Fruit fly (Drosophila melanogaster) whole organism, embryonic: ENCODE results near the gene nbs.

Experiments
- Aef1 ChIP-seq: fragments of 200-800 bp; sonication (Bioruptor generic); IDR thresholded peaks from 3 replicates; pipeline ENCODE4 v1.3.6; 2022; ENCODE audit warnings: missing biosample characterization, missing genetic modification characterization
- Atf6 ChIP-seq: fragments of 200-800 bp; sonication (Bioruptor generic); IDR thresholded peaks from 2 replicates; pipeline ENCODE4 v1.3.6; 2022; ENCODE audit warnings: missing biosample characterization, missing genetic modification characterization
- Bdp1 ChIP-seq: fragments of 200-800 bp; sonication (Bioruptor generic); optimal IDR thresholded peaks from 3 replicates; lab custom pipeline; 2016; ENCODE audit warnings: missing biosample characterization, missing genetic modification characterization
- BtbVII ChIP-seq: fragments of 200-800 bp; sonication (Bioruptor generic); optimal IDR thresholded peaks from 3 replicates; lab custom pipeline; 2017; ENCODE audit warnings: missing biosample characterization, mild to moderate bottlenecking, missing genetic modification characterization
- CG11456 ChIP-seq: fragments of 200-800 bp; sonication (Bioruptor generic); IDR thresholded peaks from 3 replicates; pipeline ENCODE4 v1.3.6; 2022; ENCODE audit warnings: missing biosample characterization, missing genetic modification characterization
- CG1233 ChIP-seq: fragments of 200-800 bp; sonication (Bioruptor generic); optimal IDR thresholded peaks from 4 replicates; lab custom pipeline; 2018; ENCODE audit warnings: missing biosample characterization, mild to moderate bottlenecking, missing genetic modification characterization
- CG15011 ChIP-seq: fragments of 200-800 bp; sonication (Bioruptor generic); optimal IDR thresholded peaks from 3 replicates; lab custom pipeline; 2018; ENCODE audit warnings: missing biosample characterization, mild to moderate bottlenecking, missing genetic modification characterization
- CG1603 ChIP-seq: fragments of 200-800 bp; sonication (Bioruptor generic); optimal IDR thresholded peaks from 2 replicates; lab custom pipeline; 2019; ENCODE audit warnings: missing biosample characterization, mild to moderate bottlenecking, missing genetic modification characterization, moderate library complexity
- CG16779 ChIP-seq: fragments of 200-800 bp; sonication (Bioruptor generic); IDR thresholded peaks from 2 replicates; pipeline ENCODE4 v1.3.6; 2022; ENCODE audit warnings: missing biosample characterization, missing genetic modification characterization
- CG17361 ChIP-seq: fragments of 200-800 bp; sonication (Bioruptor generic); IDR thresholded peaks from 3 replicates; pipeline ENCODE4 v1.3.6; 2022; ENCODE audit warnings: missing biosample characterization, missing genetic modification characterization
- CG17612 ChIP-seq: fragments of 200-800 bp; sonication (Bioruptor generic); IDR thresholded peaks from 2 replicates; pipeline ENCODE4 v1.3.6; 2022; ENCODE audit warnings: missing biosample characterization, missing genetic modification characterization
- CG17829 ChIP-seq: fragments of 200-800 bp; optimal IDR thresholded peaks from 2 replicates; lab custom pipeline; 2019; ENCODE audit warnings: missing biosample characterization, mild to moderate bottlenecking, missing genetic modification characterization, moderate library complexity
- CG2678 ChIP-seq: fragments of 200-800 bp; sonication (Bioruptor generic); optimal IDR thresholded peaks from 3 replicates; lab custom pipeline; 2019; ENCODE audit warnings: missing biosample characterization, mild to moderate bottlenecking, missing genetic modification characterization, moderate library complexity
- CG5953 ChIP-seq: fragments of 200-800 bp; sonication (Bioruptor generic); IDR thresholded peaks from 2 replicates; pipeline ENCODE4 v1.3.6; 2022; ENCODE audit warnings: missing biosample characterization, missing genetic modification characterization
- CG6791 ChIP-seq: fragments of 200-800 bp; sonication (Bioruptor generic); IDR thresholded peaks from 3 replicates; pipeline ENCODE4 v1.3.6; 2022; ENCODE audit warnings: missing biosample characterization, missing genetic modification characterization; ENCODE audit not compliant: partially characterized antibody
- CG6854 ChIP-seq: fragments of 200-800 bp; sonication (Bioruptor generic); optimal IDR thresholded peaks from 3 replicates; lab custom pipeline; 2017; ENCODE audit warnings: missing biosample characterization, mild to moderate bottlenecking, missing genetic modification characterization
- CG8924 ChIP-seq: fragments of 200-800 bp; optimal IDR thresholded peaks from 3 replicates; lab custom pipeline; 2019; ENCODE audit warnings: missing biosample characterization, mild to moderate bottlenecking, missing genetic modification characterization, moderate library complexity
- CG9797 ChIP-seq: fragments of 200-800 bp; sonication (Bioruptor generic); optimal IDR thresholded peaks from 3 replicates; lab custom pipeline; 2018; ENCODE audit warnings: missing biosample characterization, mild to moderate bottlenecking, missing genetic modification characterization
- CG9817 ChIP-seq: fragments of 200-800 bp; sonication (Bioruptor generic); optimal IDR thresholded peaks from 2 replicates; lab custom pipeline; 2018; ENCODE audit warnings: missing biosample characterization, mild to moderate bottlenecking, missing genetic modification characterization, moderate library complexity
- CG9932 ChIP-seq: fragments of 200-800 bp; sonication (Bioruptor generic); IDR thresholded peaks from 2 replicates; pipeline ENCODE4 v1.3.6; 2022; ENCODE audit warnings: missing biosample characterization, missing genetic modification characterization
- CrebB ChIP-seq: fragments of 200-800 bp; sonication (Bioruptor generic); optimal IDR thresholded peaks from 3 replicates; lab custom pipeline; 2018; ENCODE audit warnings: missing biosample characterization, mild to moderate bottlenecking, missing genetic modification characterization
- ERR ChIP-seq: fragments of 200-800 bp; sonication (Bioruptor generic); optimal IDR thresholded peaks from 2 replicates; lab custom pipeline; 2016; ENCODE audit warnings: missing biosample characterization, missing genetic modification characterization
- Hmx ChIP-seq: fragments of 200-800 bp; sonication (Bioruptor generic); optimal IDR thresholded peaks from 2 replicates; lab custom pipeline; 2016; ENCODE audit warnings: missing biosample characterization, missing genetic modification characterization
- Hr3 ChIP-seq: fragments of 200-800 bp; sonication (Bioruptor generic); optimal IDR thresholded peaks from 3 replicates; lab custom pipeline; 2016; ENCODE audit warnings: missing biosample characterization, missing genetic modification characterization
- MESR4 ChIP-seq: fragments of 200-800 bp; sonication (Bioruptor generic); optimal IDR thresholded peaks from 2 replicates; lab custom pipeline; 2018; ENCODE audit warnings: missing biosample characterization, mild to moderate bottlenecking, missing genetic modification characterization, moderate library complexity
- MTF-1 ChIP-seq: fragments of 200-800 bp; sonication (Bioruptor generic); optimal IDR thresholded peaks from 2 replicates; lab custom pipeline; 2018; ENCODE audit warnings: missing biosample characterization, mild to moderate bottlenecking, missing genetic modification characterization, borderline replicate concordance
- Mes4 ChIP-seq: fragments of 200-800 bp; sonication (Bioruptor generic); optimal IDR thresholded peaks from 2 replicates; lab custom pipeline; 2016; ENCODE audit warnings: missing biosample characterization, missing genetic modification characterization
- Myb ChIP-seq: fragments of 200-800 bp; sonication (Bioruptor generic); optimal IDR thresholded peaks from 2 replicates; lab custom pipeline; 2016; ENCODE audit warnings: missing biosample characterization, missing genetic modification characterization
- NC2α ChIP-seq: fragments of 200-800 bp; sonication (Bioruptor generic); optimal IDR thresholded peaks from 2 replicates; lab custom pipeline; 2016; ENCODE audit warnings: missing biosample characterization, missing genetic modification characterization
- Poxn ChIP-seq: fragments of 200-800 bp; sonication (Bioruptor generic); IDR thresholded peaks from 2 replicates; pipeline ENCODE4 v1.3.6; 2022; ENCODE audit warnings: missing biosample characterization, missing genetic modification characterization
- Six4 ChIP-seq: fragments of 200-800 bp; sonication (Bioruptor generic); optimal IDR thresholded peaks from 2 replicates; lab custom pipeline; 2016; ENCODE audit warnings: missing biosample characterization, missing genetic modification characterization
- Trl ChIP-seq, 3 experiments: fragments of >200 bp in 2 of 3; fragments of 200-800 bp in 1 of 3; sonication (Bioruptor generic) in 1 of 3; optimal IDR thresholded peaks; 2 replicates in 1 of 3; 3 replicates in 2 of 3; lab custom pipeline; 2016 to 2017; ENCODE audit warnings: missing biosample characterization in 1 of 3, missing genetic modification characterization in 1 of 3
- ase ChIP-seq: fragments of 200-800 bp; sonication (Bioruptor generic); IDR thresholded peaks from 3 replicates; pipeline ENCODE4 v1.3.6; 2022; ENCODE audit warnings: missing biosample characterization, missing genetic modification characterization
- bigmax ChIP-seq: fragments of 200-800 bp; sonication (Bioruptor generic); optimal IDR thresholded peaks from 2 replicates; lab custom pipeline; 2018; ENCODE audit warnings: missing biosample characterization, mild to moderate bottlenecking, missing genetic modification characterization
- btn ChIP-seq: fragments of 200-800 bp; sonication (Bioruptor generic); optimal IDR thresholded peaks from 2 replicates; lab custom pipeline; 2016; ENCODE audit warnings: missing biosample characterization, missing genetic modification characterization
- dan ChIP-seq: fragments of 200-800 bp; sonication (Bioruptor generic); IDR thresholded peaks from 2 replicates; pipeline ENCODE4 v1.3.6; 2022; ENCODE audit warnings: missing biosample characterization, missing genetic modification characterization
- dmrt99B ChIP-seq: fragments of 200-800 bp; sonication (Bioruptor generic); optimal IDR thresholded peaks from 2 replicates; lab custom pipeline; 2018; ENCODE audit warnings: missing biosample characterization, mild to moderate bottlenecking, missing genetic modification characterization, moderate library complexity
- esg ChIP-seq: fragments of 200-800 bp; sonication (Bioruptor generic); conservative IDR thresholded peaks from 2 replicates; pipeline ENCODE4 v1.3.6; 2022; ENCODE audit warnings: missing biosample characterization, missing genetic modification characterization
- fd96Cb ChIP-seq: fragments of 200-800 bp; sonication (Bioruptor generic); optimal IDR thresholded peaks from 2 replicates; lab custom pipeline; 2018; ENCODE audit warnings: missing biosample characterization, mild to moderate bottlenecking, missing genetic modification characterization, moderate library complexity
- gce ChIP-seq: fragments of 200-800 bp; sonication (Bioruptor generic); IDR thresholded peaks from 3 replicates; pipeline ENCODE4 v1.3.6; 2022; ENCODE audit warnings: missing biosample characterization, missing genetic modification characterization
- jigr1 ChIP-seq: fragments of 200-800 bp; sonication (Bioruptor generic); IDR thresholded peaks from 3 replicates; pipeline ENCODE4 v1.3.6; 2022; ENCODE audit warnings: missing biosample characterization, missing genetic modification characterization
- jing ChIP-seq: fragments of 200-800 bp; sonication (Bioruptor generic); optimal IDR thresholded peaks from 2 replicates; lab custom pipeline; 2018; ENCODE audit warnings: missing biosample characterization, mild to moderate bottlenecking, missing genetic modification characterization
- nom ChIP-seq: fragments of 200-800 bp; sonication (Bioruptor generic); optimal IDR thresholded peaks from 2 replicates; lab custom pipeline; 2017; ENCODE audit warnings: missing biosample characterization, missing genetic modification characterization, mild to moderate bottlenecking, moderate library complexity, missing genetic modification reagents
- psq ChIP-seq: fragments of 200-800 bp; sonication (Bioruptor generic); optimal IDR thresholded peaks from 2 replicates; lab custom pipeline; 2017; ENCODE audit warnings: missing biosample characterization, missing genetic modification characterization
- slp2 ChIP-seq: fragments of 200-800 bp; sonication (Bioruptor generic); optimal IDR thresholded peaks from 2 replicates; lab custom pipeline; 2016; ENCODE audit warnings: missing biosample characterization, missing genetic modification characterization
- stwl ChIP-seq: fragments of 200-800 bp; sonication (Bioruptor generic); optimal IDR thresholded peaks from 3 replicates; lab custom pipeline; 2018; ENCODE audit warnings: missing biosample characterization, mild to moderate bottlenecking, missing genetic modification characterization, moderate library complexity
- tll ChIP-seq, 2 experiments: fragments of 200-800 bp in 1 of 2; fragments of >200 bp in 1 of 2; sonication (Bioruptor generic) in 1 of 2; optimal IDR thresholded peaks; 2 replicates each; lab custom pipeline; 2017 to 2019; ENCODE audit warnings: missing biosample characterization in 2 of 2, missing genetic modification characterization in 2 of 2, mild to moderate bottlenecking in 1 of 2, moderate library complexity in 1 of 2
- trh ChIP-seq: fragments of 200-800 bp; sonication (Bioruptor generic); optimal IDR thresholded peaks from 2 replicates; lab custom pipeline; 2016; ENCODE audit warnings: missing biosample characterization, missing genetic modification characterization
- vvl ChIP-seq: fragments of 200-800 bp; sonication (Bioruptor generic); IDR thresholded peaks from 2 replicates; pipeline ENCODE4 v1.3.6; 2022; ENCODE audit warnings: missing biosample characterization, missing genetic modification characterization
- zen2 ChIP-seq: fragments of 200-800 bp; sonication (Bioruptor generic); IDR thresholded peaks from 3 replicates; pipeline ENCODE4 v1.3.6; 2022; ENCODE audit warnings: missing biosample characterization, missing genetic modification characterization; ENCODE audit not compliant: partially characterized antibody
- zf30C ChIP-seq: fragments of 200-800 bp; sonication (Bioruptor generic); optimal IDR thresholded peaks from 3 replicates; lab custom pipeline; 2018; ENCODE audit warnings: missing biosample characterization, mild to moderate bottlenecking, missing genetic modification characterization

nbs gene

DNA sequence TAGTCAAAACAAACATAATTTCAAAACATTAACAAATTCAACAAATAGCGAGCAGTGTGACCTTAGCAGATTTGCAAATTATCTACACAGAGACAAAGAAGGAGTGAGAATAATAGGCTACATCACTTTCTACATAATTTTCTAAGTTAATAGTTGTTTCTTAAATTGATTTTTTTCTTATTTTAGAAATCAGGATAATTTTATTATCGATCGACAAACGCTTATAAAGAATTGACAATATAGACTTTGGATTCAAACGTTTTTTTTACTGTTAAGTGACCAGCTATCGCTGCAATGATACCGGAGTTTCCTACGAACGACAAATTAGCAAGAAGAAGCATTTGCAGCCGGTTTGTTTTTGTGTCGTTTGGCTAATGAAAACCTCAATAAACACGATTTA, at the start of gene nbs, which contains the start of gene defl (continued):
- TF ChIP-seq vvl (GFP tag; lab: Robert Waterston, UW): peak; percentile 77
- no peak for TF ChIP-seq jing (GFP tag; lab: Kevin White, UChicago)
- no peak for TF ChIP-seq CG6791 (GFP tag; lab: Robert Waterston, UW)
- TF ChIP-seq CG5953 (GFP tag; lab: Robert Waterston, UW): no peak
- TF ChIP-seq Myb (GFP tag; lab: Kevin White, UChicago): peak; percentile 48
- TF ChIP-seq CG17612 (GFP tag; lab: Robert Waterston, UW): no peak
- no peak for TF ChIP-seq bigmax (GFP tag; lab: Kevin White, UChicago)
- TF ChIP-seq Poxn (GFP tag; lab: Robert Waterston, UW): 0 out of 2 replicates have a peak, but pooled peaks have one; percentile 16
- no peak for TF ChIP-seq CG16779 (GFP tag; lab: Robert Waterston, UW)
- TF ChIP-seq CG11456: peak; percentile 58; the same call in 1 of the 3 replicates
- TF ChIP-seq CrebB (tag; lab: Kevin White, UChicago): no peak
- no peak for TF ChIP-seq btn (GFP tag; lab: Kevin White, UChicago)
- no peak for TF ChIP-seq Trl (optimal IDR thresholded peaks at IDR 0.05; lab: Kevin White, UChicago)
- TF ChIP-seq Trl (GFP tag; optimal IDR thresholded peaks at IDR 0.05; lab: Kevin White, UChicago): peak; percentile 48
- no peak for TF ChIP-seq MTF-1
- TF ChIP-seq Hmx (GFP tag; lab: Kevin White, UChicago): no peak
- no peak for TF ChIP-seq dmrt99B
- peak; percentile 73 for TF ChIP-seq CG17829
- TF ChIP-seq dan (GFP tag; lab: Robert Waterston, UW): no peak
- peak; percentile 23 for TF ChIP-seq psq
- TF ChIP-seq zen2 (GFP tag; lab: Robert Waterston, UW): no peak; the same call in 2 of the 3 replicates
- peak; percentile 62; the same call in 2 of the 3 replicates for TF ChIP-seq ase
- TF ChIP-seq Aef1 (GFP tag; lab: Robert Waterston, UW): peak; percentile 74
- peak; percentile 72 for TF ChIP-seq Hr3 (GFP tag; lab: Kevin White, UChicago)
- peak; percentile 86 for TF ChIP-seq CG17361
- TF ChIP-seq MESR4 (GFP tag; lab: Kevin White, UChicago): peak; percentile 24
- no peak for TF ChIP-seq tll (GFP tag; optimal IDR thresholded peaks at IDR 0.05; lab: Kevin White, UChicago)
- TF ChIP-seq Six4 (GFP tag; lab: Kevin White, UChicago): peak; percentile 12
- TF ChIP-seq CG1603 (tag; lab: Kevin White, UChicago): no peak
- TF ChIP-seq CG6854 (GFP tag; lab: Kevin White, UChicago): no peak
- TF ChIP-seq NC2α (GFP tag; lab: Kevin White, UChicago): no peak
- TF ChIP-seq Mes4: peak; percentile 8
- peak; percentile 61 for TF ChIP-seq slp2 (GFP tag; lab: Kevin White, UChicago)
- TF ChIP-seq Atf6 (GFP tag; lab: Robert Waterston, UW): peak; percentile 71
- no peak for TF ChIP-seq Bdp1 (GFP tag; lab: Kevin White, UChicago)
- TF ChIP-seq CG9932 (GFP tag; lab: Robert Waterston, UW): peak; percentile 88
- peak; percentile 61 for TF ChIP-seq CG9817 (tag; lab: Kevin White, UChicago)
- TF ChIP-seq BtbVII (GFP tag; lab: Kevin White, UChicago): no peak
- no peak for TF ChIP-seq CG1233 (GFP tag; lab: Kevin White, UChicago)
- TF ChIP-seq CG2678 (tag; lab: Kevin White, UChicago): peak; percentile 79
- peak; percentile 59 for TF ChIP-seq CG8924
- TF ChIP-seq jigr1 (GFP tag; lab: Robert Waterston, UW): no peak
- no peak for TF ChIP-seq gce
- TF ChIP-seq CG15011 (GFP tag; lab: Kevin White, UChicago): no peak
- TF ChIP-seq ERR (GFP tag; lab: Kevin White, UChicago): no peak
- no peak for TF ChIP-seq trh (GFP tag; lab: Kevin White, UChicago)
- TF ChIP-seq CG9797 (GFP tag; lab: Kevin White, UChicago): peak; percentile 57
- TF ChIP-seq fd96Cb (tag; lab: Kevin White, UChicago): peak; percentile 47
- TF ChIP-seq esg (GFP tag; lab: Robert Waterston, UW): peak; percentile 54
- TF ChIP-seq stwl (tag; lab: Kevin White, UChicago): peak; percentile 59
- TF ChIP-seq nom: no peak
- TF ChIP-seq zf30C (GFP tag; lab: Kevin White, UChicago): peak; percentile 97
